Worm (Caenorhabditis elegans) whole organism, L4 larva: Measurements from ENCODE around the gene str-182.
A peak's percentile ranks its signal among the peaks of the same experiment; 100 is the strongest.

Source experiments
- D1046.2 ChIP-seq: fragments of 200-800 bp; sonication (Bioruptor generic); IDR thresholded peaks from 2 replicates; pipeline ENCODE4 v1.3.6; 2022; ENCODE audit warnings: missing genetic modification characterization, missing compliant biosample characterization
- F26F4.8 ChIP-seq: fragments of 200-800 bp; sonication (Bioruptor generic); conservative IDR thresholded peaks from 2 replicates; pipeline ENCODE4 v1.3.6; 2022; ENCODE audit warnings: missing genetic modification characterization, missing compliant biosample characterization
- T20F7.1 ChIP-seq: fragments of 200-800 bp; sonication (Bioruptor generic); optimal IDR thresholded peaks from 2 replicates; lab custom pipeline; 2018; ENCODE audit warnings: mild to moderate bottlenecking, missing genetic modification characterization, missing compliant biosample characterization
- Y48G9A.11 ChIP-seq: fragments of 200-800 bp; sonication (Bioruptor generic); IDR thresholded peaks from 2 replicates; pipeline ENCODE4 v1.3.6; 2022; ENCODE audit warnings: missing genetic modification reagents, missing genetic modification characterization, missing compliant biosample characterization
- Y75B8A.6 ChIP-seq: fragments of 200-800 bp; sonication (Bioruptor generic); IDR thresholded peaks from 2 replicates; pipeline ENCODE4 v1.3.6; 2022; ENCODE audit warnings: missing genetic modification reagents, missing genetic modification characterization, missing compliant biosample characterization
- aha-1 ChIP-seq: fragments of 150-350 bp; peaks from one replicate; lab custom pipeline; 2014; ENCODE audit warnings: missing biosample characterization, missing genetic modification characterization
- aly-2 ChIP-seq: sonication (generic microtip); optimal IDR thresholded peaks from 2 replicates; lab custom pipeline; 2018; ENCODE audit warnings: missing biosample characterization, missing genetic modification characterization
- ceh-20 ChIP-seq: fragments of 200-800 bp; sonication (Bioruptor generic); IDR thresholded peaks from 2 replicates; pipeline ENCODE4 v1.3.6; 2022; ENCODE audit warnings: missing genetic modification reagents, missing genetic modification characterization, missing compliant biosample characterization
- ceh-28 ChIP-seq: fragments of 150-350 bp; optimal IDR thresholded peaks from 2 replicates; lab custom pipeline; 2014; ENCODE audit warnings: missing biosample characterization, missing genetic modification reagents, missing genetic modification characterization
- ceh-44 ChIP-seq: fragments of 200-800 bp; sonication (Bioruptor generic); IDR thresholded peaks from 2 replicates; pipeline ENCODE4 v1.3.6; 2022; ENCODE audit warnings: missing genetic modification reagents, missing genetic modification characterization, missing compliant biosample characterization
- ceh-82 ChIP-seq: sonication (generic microtip); optimal IDR thresholded peaks from 2 replicates; lab custom pipeline; 2017; ENCODE audit warnings: missing biosample characterization, missing genetic modification characterization
- ces-1 ChIP-seq: fragments of 150-350 bp; sonication (generic microtip); optimal IDR thresholded peaks from 4 replicates; lab custom pipeline; 2014; ENCODE audit warnings: missing biosample characterization, missing genetic modification reagents, missing genetic modification characterization
- cey-2 ChIP-seq: sonication (generic microtip); optimal IDR thresholded peaks from 3 replicates; lab custom pipeline; 2017; ENCODE audit warnings: missing genetic modification characterization, mild to moderate bottlenecking, missing compliant biosample characterization, antibody characterized with exemption, borderline replicate concordance; ENCODE audit not compliant: insufficient read depth
- daf-12 ChIP-seq: fragments of 150-350 bp; optimal IDR thresholded peaks from 2 replicates; lab custom pipeline; 2014; ENCODE audit warnings: missing biosample characterization, missing genetic modification reagents, missing genetic modification characterization
- dmd-6 ChIP-seq: fragments of 200-800 bp; sonication (Bioruptor generic); IDR thresholded peaks from 2 replicates; pipeline ENCODE4 v1.3.6; 2022; ENCODE audit warnings: missing genetic modification reagents, missing genetic modification characterization, missing compliant biosample characterization
- dmd-9 ChIP-seq: fragments of 200-800 bp; sonication (Bioruptor generic); IDR thresholded peaks from 2 replicates; pipeline ENCODE4 v1.3.6; 2022; ENCODE audit warnings: missing genetic modification reagents, missing genetic modification characterization, missing compliant biosample characterization
- dpl-1 ChIP-seq: fragments of 150-350 bp; optimal IDR thresholded peaks from 2 replicates; lab custom pipeline; 2014; ENCODE audit warnings: missing biosample characterization, missing genetic modification reagents, missing genetic modification characterization
- dve-1 ChIP-seq: sonication (generic microtip); optimal IDR thresholded peaks from 2 replicates; lab custom pipeline; 2017; ENCODE audit warnings: antibody characterized with exemption, mild to moderate bottlenecking, missing genetic modification characterization, missing compliant biosample characterization; ENCODE audit not compliant: insufficient read depth
- egl-27 ChIP-seq: sonication (generic microtip); optimal IDR thresholded peaks from 3 replicates; lab custom pipeline; 2017; ENCODE audit warnings: missing biosample characterization, missing genetic modification reagents, missing genetic modification characterization
- egl-43 ChIP-seq: fragments of 200-800 bp; sonication (Bioruptor generic); IDR thresholded peaks from 2 replicates; pipeline ENCODE4 v1.3.6; 2022; ENCODE audit warnings: missing genetic modification reagents, missing genetic modification characterization, missing compliant biosample characterization
- gei-8 ChIP-seq: fragments of 200-800 bp; sonication (Bioruptor generic); optimal IDR thresholded peaks from 2 replicates; lab custom pipeline; 2018; ENCODE audit warnings: mild to moderate bottlenecking, missing genetic modification characterization, missing compliant biosample characterization
- hif-1 ChIP-seq, 2 experiments: sonication (generic microtip); optimal IDR thresholded peaks; 2 replicates each; lab custom pipeline; 2016 to 2017; ENCODE audit warnings: missing compliant biosample characterization in 2 of 2, missing genetic modification characterization in 2 of 2, missing genetic modification reagents in 2 of 2, missing genotype in 2 of 2, mild to moderate bottlenecking in 1 of 2
- hlh-11 ChIP-seq: fragments of 200-800 bp; sonication (Bioruptor generic); optimal IDR thresholded peaks from 2 replicates; lab custom pipeline; 2018; ENCODE audit warnings: mild to moderate bottlenecking, missing genetic modification characterization, missing compliant biosample characterization
- hlh-30 ChIP-seq: sonication (generic microtip); optimal IDR thresholded peaks from 2 replicates; lab custom pipeline; 2017; ENCODE audit warnings: antibody characterized with exemption, mild to moderate bottlenecking, missing genetic modification characterization, missing compliant biosample characterization; ENCODE audit not compliant: insufficient read depth
- jun-1 ChIP-seq: fragments of 150-350 bp; optimal IDR thresholded peaks from 2 replicates; lab custom pipeline; 2014; ENCODE audit warnings: missing biosample characterization, missing genetic modification reagents, missing genetic modification characterization
- lin-1 ChIP-seq: fragments of 200-800 bp; sonication (Bioruptor generic); IDR thresholded peaks from 2 replicates; pipeline ENCODE4 v1.3.6; 2022; ENCODE audit warnings: missing genetic modification reagents, missing genetic modification characterization, missing compliant biosample characterization
- lin-15B ChIP-seq: fragments of 150-350 bp; sonication (generic microtip); optimal IDR thresholded peaks from 3 replicates; lab custom pipeline; 2014; ENCODE audit warnings: missing biosample characterization, missing genetic modification characterization
- lsy-2 ChIP-seq, 2 experiments: fragments of 150-350 bp in 1 of 2; sonication (generic microtip) in 1 of 2; optimal IDR thresholded peaks; 2 replicates each; lab custom pipeline; 2014 to 2017; ENCODE audit warnings: missing biosample characterization in 2 of 2, missing genetic modification characterization in 2 of 2
- madf-5 ChIP-seq, 2 experiments: fragments of 200-800 bp; sonication (Bioruptor generic); IDR thresholded peaks; 2 replicates each; pipeline ENCODE4 v1.3.6; 2022; ENCODE audit warnings: missing compliant biosample characterization in 2 of 2, missing genetic modification characterization in 2 of 2
- madf-9 ChIP-seq: fragments of 200-800 bp; sonication (Bioruptor generic); conservative IDR thresholded peaks from 2 replicates; pipeline ENCODE4 v1.3.6; 2022; ENCODE audit warnings: missing genetic modification reagents, missing genetic modification characterization, missing compliant biosample characterization
- mdt-29 ChIP-seq: fragments of 200-800 bp; sonication (Bioruptor generic); IDR thresholded peaks from 2 replicates; pipeline ENCODE4 v1.3.6; 2022; ENCODE audit warnings: missing genetic modification reagents, missing genetic modification characterization, missing compliant biosample characterization
- mes-2 ChIP-seq: sonication (generic microtip); optimal IDR thresholded peaks from 2 replicates; lab custom pipeline; 2016; ENCODE audit warnings: missing genotype, mild to moderate bottlenecking, missing genetic modification characterization, missing compliant biosample characterization; ENCODE audit not compliant: poor library complexity, severe bottlenecking
- mxl-2 ChIP-seq: fragments of 200-800 bp; sonication (Bioruptor generic); conservative IDR thresholded peaks from 2 replicates; pipeline ENCODE4 v1.3.6; 2022; ENCODE audit warnings: missing genetic modification reagents, missing genetic modification characterization, missing compliant biosample characterization
- nhr-25 ChIP-seq: sonication (generic microtip); optimal IDR thresholded peaks from 2 replicates; lab custom pipeline; 2017; ENCODE audit warnings: missing genetic modification characterization, mild to moderate bottlenecking, missing compliant biosample characterization, antibody characterized with exemption, moderate library complexity, borderline replicate concordance; ENCODE audit not compliant: insufficient read depth
- nhr-28 ChIP-seq: fragments of 150-350 bp; optimal IDR thresholded peaks from 2 replicates; lab custom pipeline; 2014; ENCODE audit warnings: missing biosample characterization, missing genetic modification characterization
- nhr-41 ChIP-seq: fragments of 200-800 bp; sonication (Bioruptor generic); IDR thresholded peaks from 2 replicates; pipeline ENCODE4 v1.3.6; 2022; ENCODE audit warnings: missing genetic modification reagents, missing genetic modification characterization, missing compliant biosample characterization
- nhr-42 ChIP-seq: fragments of 200-800 bp; sonication (Bioruptor generic); IDR thresholded peaks from 2 replicates; pipeline ENCODE4 v1.3.6; 2022; ENCODE audit warnings: missing genetic modification characterization, missing compliant biosample characterization
- nhr-6 ChIP-seq: fragments of 150-350 bp; optimal IDR thresholded peaks from 2 replicates; lab custom pipeline; 2014; ENCODE audit warnings: missing biosample characterization, missing genetic modification characterization
- pqm-1 ChIP-seq: sonication (generic microtip); optimal IDR thresholded peaks from 2 replicates; lab custom pipeline; 2017; ENCODE audit warnings: missing biosample characterization, missing genetic modification characterization
- rbr-2 ChIP-seq: sonication (generic microtip); optimal IDR thresholded peaks from 2 replicates; lab custom pipeline; 2016; ENCODE audit warnings: missing genotype, missing genetic modification characterization, missing compliant biosample characterization
- sdz-12 ChIP-seq: fragments of 200-800 bp; sonication (Bioruptor generic); optimal IDR thresholded peaks from 2 replicates; lab custom pipeline; 2018; ENCODE audit warnings: mild to moderate bottlenecking, missing genetic modification characterization, missing compliant biosample characterization
- skn-1 ChIP-seq: fragments of 150-350 bp; optimal IDR thresholded peaks from 2 replicates; lab custom pipeline; 2014; ENCODE audit warnings: missing biosample characterization, missing genetic modification characterization
- spr-1 ChIP-seq: sonication (generic microtip); optimal IDR thresholded peaks from 2 replicates; lab custom pipeline; 2016; ENCODE audit warnings: mild to moderate bottlenecking, missing genetic modification characterization, missing compliant biosample characterization
- spr-3 ChIP-seq: fragments of 200-800 bp; sonication (Bioruptor generic); optimal IDR thresholded peaks from 2 replicates; lab custom pipeline; 2018; ENCODE audit warnings: mild to moderate bottlenecking, missing genetic modification characterization, missing compliant biosample characterization
- unc-39 ChIP-seq: sonication (generic microtip); optimal IDR thresholded peaks from 2 replicates; lab custom pipeline; 2017; ENCODE audit warnings: missing biosample characterization, missing genetic modification characterization
- vab-7 ChIP-seq: fragments of 200-800 bp; sonication (Bioruptor generic); IDR thresholded peaks from 2 replicates; pipeline ENCODE4 v1.3.6; 2022; ENCODE audit warnings: missing genetic modification reagents, missing genetic modification characterization, missing compliant biosample characterization
- zfp-2 ChIP-seq: sonication (generic microtip); optimal IDR thresholded peaks from 2 replicates; lab custom pipeline; 2016; ENCODE audit warnings: mild to moderate bottlenecking, missing genetic modification characterization, missing compliant biosample characterization
- zip-11 ChIP-seq: fragments of 200-800 bp; sonication (Bioruptor generic); IDR thresholded peaks from 2 replicates; pipeline ENCODE4 v1.3.6; 2022; ENCODE audit warnings: missing genetic modification characterization, missing compliant biosample characterization
- ztf-11 ChIP-seq: fragments of 150-350 bp; optimal IDR thresholded peaks from 2 replicates; lab custom pipeline; 2014; ENCODE audit warnings: missing biosample characterization, missing genetic modification characterization
- ztf-7 ChIP-seq: fragments of 150-350 bp; optimal IDR thresholded peaks from 2 replicates; lab custom pipeline; 2014; ENCODE audit warnings: missing biosample characterization, missing genetic modification characterization

str-182 gene

DNA sequence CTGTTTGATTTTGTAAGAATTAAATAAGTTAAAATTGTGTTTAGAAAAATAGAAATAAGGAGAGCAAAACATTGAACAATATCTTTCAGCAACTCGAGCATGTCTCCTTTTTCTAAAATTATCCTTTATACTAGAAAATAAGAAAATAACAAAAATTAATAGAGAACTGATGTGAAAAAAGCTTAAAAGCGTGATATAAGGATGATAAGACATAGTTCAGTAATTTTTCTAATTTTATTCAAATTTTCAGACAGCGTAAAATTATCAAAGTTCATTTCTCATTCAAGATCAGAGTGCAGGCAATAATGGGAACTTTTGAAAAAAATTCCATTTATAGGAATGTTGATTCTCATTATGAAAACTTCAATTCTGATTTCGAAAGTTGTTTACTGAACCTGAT, at the start of gene str-182:
Gene str-182 (minus strand): TSS at position 101 of the 400 bp plus-strand sequence.
- TF ChIP-seq jun-1: no peak
- no peak for TF ChIP-seq gei-8 (GFP tag; lab: Kevin White, UChicago)
- TF ChIP-seq skn-1: no peak
- no peak for TF ChIP-seq rbr-2 (tag; lab: Kevin White, UChicago)
- TF ChIP-seq egl-43 (GFP tag; lab: Robert Waterston, UW): no peak
- TF ChIP-seq sdz-12 (GFP tag; lab: Kevin White, UChicago): no peak
- TF ChIP-seq nhr-42: no peak

DNA sequence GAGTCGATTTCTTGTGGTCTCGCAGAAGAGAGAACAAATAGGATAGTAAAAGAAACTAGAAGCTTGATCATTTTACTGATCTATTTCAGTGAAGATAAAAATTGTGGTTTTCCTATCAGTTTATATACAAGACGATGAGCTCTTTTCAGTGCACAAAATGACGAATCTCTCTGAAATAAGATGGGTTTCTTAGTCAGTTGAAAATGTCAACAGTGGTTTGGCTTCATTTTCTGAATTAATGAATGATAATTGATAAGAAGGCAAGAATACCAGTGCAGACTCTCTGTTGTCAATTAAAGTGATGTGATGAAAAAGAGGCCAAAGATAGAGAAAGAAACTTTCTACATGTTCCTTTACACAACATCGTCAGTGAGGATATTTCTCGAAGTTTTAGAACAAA, 48.1 kb upstream of the str-182 start, which contains the start of gene lys-2:
Gene lys-2 (minus strand): TSS at position 101 of the 400 bp plus-strand sequence.
- no peak for TF ChIP-seq T20F7.1 (GFP tag; lab: Kevin White, UChicago)
- TF ChIP-seq nhr-41 (GFP tag; lab: Robert Waterston, UW): no peak
- no peak for TF ChIP-seq hif-1 (tag; optimal IDR thresholded peaks at IDR 0.05; lab: Kevin White, UChicago)
- no peak for TF ChIP-seq hlh-11 (tag; lab: Kevin White, UChicago)
- no peak for TF ChIP-seq D1046.2 (GFP tag; lab: Robert Waterston, UW)
- TF ChIP-seq zip-11 (GFP tag; lab: Robert Waterston, UW): no peak
- TF ChIP-seq dmd-9 (GFP tag; lab: Robert Waterston, UW): no peak
- TF ChIP-seq ceh-20: no peak
- no peak for TF ChIP-seq rbr-2 (tag; lab: Kevin White, UChicago)
- TF ChIP-seq daf-12: no peak
- no peak for TF ChIP-seq ces-1
- 0 out of 2 replicates have a peak, but pooled peaks have one; percentile 32 for TF ChIP-seq lin-1 (GFP tag; lab: Robert Waterston, UW)
- no peak for TF ChIP-seq aly-2
- TF ChIP-seq ceh-82 (tag; lab: Kevin White, UChicago): no peak
- no peak for TF ChIP-seq vab-7 (GFP tag; lab: Robert Waterston, UW)
- TF ChIP-seq dve-1 (tag; lab: Kevin White, UChicago): peak; percentile 39
- TF ChIP-seq sdz-12 (GFP tag; lab: Kevin White, UChicago): no peak
- no peak for TF ChIP-seq zfp-2 (tag; lab: Kevin White, UChicago)
- no peak for TF ChIP-seq nhr-25 (tag; lab: Kevin White, UChicago)
- TF ChIP-seq hlh-30 (tag; lab: Kevin White, UChicago): no peak
- peak; percentile 42 for TF ChIP-seq nhr-6 (tag; lab: Kevin White, UChicago)
- no peak for TF ChIP-seq madf-5 (GFP tag; IDR thresholded peaks at IDR 0.05; lab: Robert Waterston, UW)
- TF ChIP-seq dpl-1: no peak
- peak; percentile 88 for TF ChIP-seq pqm-1 (tag; lab: Kevin White, UChicago)
- peak; percentile 80 for TF ChIP-seq dmd-6 (GFP tag; lab: Robert Waterston, UW)
- no peak for TF ChIP-seq unc-39 (tag; lab: Kevin White, UChicago)
- TF ChIP-seq ceh-28 (tag; lab: Kevin White, UChicago): no peak
- no peak for TF ChIP-seq mes-2 (tag; lab: Kevin White, UChicago)
- no peak for TF ChIP-seq egl-27 (tag; lab: Kevin White, UChicago)
- TF ChIP-seq spr-1 (tag; lab: Kevin White, UChicago): no peak
- no peak for TF ChIP-seq Y48G9A.11 (GFP tag; lab: Robert Waterston, UW)
- TF ChIP-seq mdt-29 (GFP tag; lab: Robert Waterston, UW): no peak
- TF ChIP-seq lin-15B: no peak
- TF ChIP-seq nhr-42: no peak
- TF ChIP-seq Y75B8A.6: no peak
- no peak for TF ChIP-seq ztf-11 (tag; lab: Kevin White, UChicago)
- TF ChIP-seq ztf-7 (tag; lab: Kevin White, UChicago): no peak
- peak; percentile 82 for TF ChIP-seq nhr-28 (tag; lab: Kevin White, UChicago)
- TF ChIP-seq mxl-2 (GFP tag; lab: Robert Waterston, UW): no peak
- TF ChIP-seq spr-3 (GFP tag; lab: Kevin White, UChicago): no peak
- TF ChIP-seq ceh-44 (GFP tag; lab: Robert Waterston, UW): no peak
- no peak for TF ChIP-seq lsy-2 (tag; optimal IDR thresholded peaks at IDR 0.05; lab: Kevin White, UChicago)
- no peak for TF ChIP-seq cey-2 (tag; lab: Kevin White, UChicago)
- TF ChIP-seq F26F4.8 (GFP tag; lab: Robert Waterston, UW): no peak
- no peak for TF ChIP-seq madf-9 (GFP tag; lab: Robert Waterston, UW)
- peak; percentile 29 for TF ChIP-seq aha-1 (tag; lab: Kevin White, UChicago)
